Worm (Caenorhabditis elegans) whole organism, early embryonic: ENCODE results near the gene T19C4.1.

Experiments used
- aly-1 ChIP-seq: sonication (generic microtip); optimal IDR thresholded peaks from 2 replicates; lab custom pipeline; 2016; ENCODE audit warnings: missing genetic modification characterization, missing compliant biosample characterization
- ama-1 ChIP-seq: fragments of 150-350 bp; optimal IDR thresholded peaks from 2 replicates; lab custom pipeline; 2014
- flt-1 ChIP-seq: fragments of 200-800 bp; sonication (Bioruptor generic); IDR thresholded peaks from 2 replicates; pipeline ENCODE4 v1.3.6; 2022; ENCODE audit warnings: missing genetic modification characterization, missing compliant biosample characterization
- tbx-11 ChIP-seq: fragments of 200-800 bp; sonication (Bioruptor generic); IDR thresholded peaks from 2 replicates; pipeline ENCODE4 v1.3.6; 2022; ENCODE audit warnings: missing genetic modification characterization, missing compliant biosample characterization

- no peak for TF ChIP-seq ama-1
- TF ChIP-seq aly-1, result no peak
- no peak for TF ChIP-seq flt-1
- TF ChIP-seq tbx-11 (GFP tag; lab: Robert Waterston, UW), result no peak
Measured at ce11 chrV:11198094-11198493, 48.6 kb downstream of the T19C4.1 start.
